Worm (Caenorhabditis elegans) whole organism, L3 larva: ENCODE results near the gene F09E10.6.

ENCODE experiments used
- elt-3 ChIP-seq, 3 experiments: fragments of 150-350 bp in 1 of 3; sonication (generic microtip) in 2 of 3; optimal IDR thresholded peaks; 2 replicates in 2 of 3; 4 replicates in 1 of 3; lab custom pipeline; 2014 to 2017; ENCODE audit warnings: missing biosample characterization in 3 of 3, missing genetic modification characterization in 3 of 3
- nhr-237 ChIP-seq: fragments of 150-350 bp; optimal IDR thresholded peaks from 2 replicates; lab custom pipeline; 2014; ENCODE audit warnings: missing biosample characterization, missing genetic modification characterization
- nhr-77 ChIP-seq: fragments of 150-350 bp; optimal IDR thresholded peaks from 2 replicates; lab custom pipeline; 2014; ENCODE audit warnings: missing biosample characterization, missing genetic modification characterization

ce11 chrX:1492174-1492573, 5.3 kb downstream of the F09E10.6 start:
- TF ChIP-seq nhr-77 (tag; lab: Kevin White, UChicago) (no peak), elt-3 (tag; optimal IDR thresholded peaks at IDR 0.05; lab: Kevin White, UChicago) (no peak), nhr-237 (tag; lab: Kevin White, UChicago) (no peak)
